Fruit fly (Drosophila melanogaster): ENCODE results near the gene CG14854.

dm6 chr3R:14559954-14560353, at the start of gene CG14854:
- no peak for TF ChIP-seq Lpt (GFP tag; optimal IDR thresholded peaks at IDR 0.05)
- TF ChIP-seq Blimp-1 (GFP tag; optimal IDR thresholded peaks at IDR 0.05) = no peak
- no peak for TF ChIP-seq Hr39 (GFP tag; optimal IDR thresholded peaks at IDR 0.05)
- no peak for TF ChIP-seq CG11762 (GFP tag; optimal IDR thresholded peaks at IDR 0.05; ENCODE audit: insufficient read depth)
- no peak for TF ChIP-seq fkh (GFP tag; optimal IDR thresholded peaks at IDR 0.05)
- TF ChIP-seq CG32006 (GFP tag; optimal IDR thresholded peaks at IDR 0.05) = no peak

All from whole organism, prepupa.